Fruit fly (Drosophila melanogaster) whole organism, adult: ENCODE data around the gene Psf2.

Source experiments
- Crg-1 ChIP-seq: fragments of 200-800 bp; sonication (Bioruptor generic); optimal IDR thresholded peaks from 2 replicates; lab custom pipeline; 2016; ENCODE audit warnings: missing biosample characterization, missing genetic modification characterization
- kay ChIP-seq: fragments of 200-800 bp; sonication (Bioruptor generic); peaks from one replicate; lab custom pipeline; 2016; ENCODE audit warnings: missing biosample characterization, missing genetic modification characterization, borderline replicate concordance

DNA sequence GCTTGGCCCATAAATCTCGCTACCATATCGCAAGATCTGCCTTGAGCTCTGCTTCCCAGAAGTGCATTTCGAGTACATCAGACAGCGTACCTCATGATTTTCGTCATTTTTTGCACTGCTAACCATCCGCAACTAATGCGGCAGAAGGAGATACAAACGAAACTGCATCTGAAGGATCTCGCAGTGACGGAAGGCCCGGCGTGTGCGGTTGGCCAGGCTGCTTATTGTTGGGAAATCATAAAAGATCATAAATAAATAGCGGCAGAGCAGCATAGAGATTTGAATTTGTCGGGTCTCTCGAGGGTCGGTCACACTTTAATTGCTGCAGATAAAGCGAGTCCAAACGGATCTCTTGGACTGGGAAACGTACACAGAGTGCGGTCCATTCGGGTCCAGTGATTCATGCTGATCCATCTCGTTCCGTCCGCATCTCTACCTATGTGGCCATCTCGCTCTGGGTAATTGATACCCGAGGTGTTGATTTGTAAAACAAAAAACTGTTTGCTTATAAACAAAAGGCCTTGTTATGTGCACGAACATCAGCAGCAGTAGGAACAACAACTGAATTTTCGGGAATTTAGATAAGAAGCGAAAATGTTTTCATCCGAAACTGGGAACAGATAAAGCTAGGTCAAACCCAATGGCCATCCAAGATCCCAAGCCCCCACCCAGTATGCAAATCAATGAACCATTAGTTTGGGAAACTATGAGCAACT lies 18.4 kb downstream of the Psf2 start:
- no peak for TF ChIP-seq kay (GFP tag; lab: Kevin White, UChicago)
- TF ChIP-seq Crg-1: no peak
